Fruit fly (Drosophila melanogaster): ENCODE measurements around the gene CG13984.

dm6 chr2L:6348327-6348726 is 39.7 kb downstream of the CG13984 start, which contains the start of gene CG9497:
- no peak for TF ChIP-seq CG3919 (GFP tag; optimal IDR thresholded peaks at IDR 0.05)
- TF ChIP-seq Blimp-1 (GFP tag; optimal IDR thresholded peaks at IDR 0.05): no peak
- TF ChIP-seq Hr39 (GFP tag; optimal IDR thresholded peaks at IDR 0.05): no peak

Measured in whole organism, prepupa.